Worm (Caenorhabditis elegans): ENCODE data around the gene pfn-3.

DNA sequence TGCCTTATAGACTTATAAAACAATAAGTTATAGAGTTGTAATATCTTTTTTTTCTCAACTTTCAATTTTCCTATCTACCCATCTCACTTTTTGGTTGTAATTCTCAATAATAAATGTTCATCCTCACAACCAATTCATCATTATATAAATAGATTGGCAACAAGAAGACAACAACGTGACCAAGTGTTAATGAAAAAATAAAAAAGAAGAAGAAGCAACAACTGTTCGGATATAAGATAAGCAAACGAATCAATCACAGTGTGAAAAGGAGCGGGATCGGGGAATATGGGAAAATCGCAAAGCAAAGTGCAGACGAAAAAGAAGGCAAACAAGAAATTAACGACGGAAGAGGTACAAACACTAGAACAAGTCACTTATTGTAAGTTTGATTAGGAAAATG is 26.5 kb downstream of the pfn-3 start, which contains the start of gene ncs-3:
- TF ChIP-seq efl-3 (GFP tag; optimal IDR thresholded peaks at IDR 0.05) (no peak), nhr-11 (tag; optimal IDR thresholded peaks at IDR 0.05) (no peak), elt-2 (tag; optimal IDR thresholded peaks at IDR 0.05) (no peak), unc-62 (GFP tag; optimal IDR thresholded peaks at IDR 0.05) (no peak), lin-39 (tag; optimal IDR thresholded peaks at IDR 0.05) (peak; percentile 94), alr-1 (tag; optimal IDR thresholded peaks at IDR 0.05; ENCODE audit: borderline replicate concordance) (no peak), ets-5 (GFP tag; IDR thresholded peaks at IDR 0.05) (no peak), ztf-4 (tag; optimal IDR thresholded peaks at IDR 0.05) (no peak), aly-2 (tag; optimal IDR thresholded peaks at IDR 0.05) (no peak), zip-4 (GFP tag; optimal IDR thresholded peaks at IDR 0.05) (no peak)

All from whole organism, L1 larva.